Worm (Caenorhabditis elegans) whole organism, early embryonic: Measurements from ENCODE around the gene T23F2.2.

Experiments
- flt-1 ChIP-seq: fragments of 200-800 bp; sonication (Bioruptor generic); IDR thresholded peaks from 2 replicates; pipeline ENCODE4 v1.3.6; 2022; ENCODE audit warnings: missing genetic modification characterization, missing compliant biosample characterization
- tbx-37 ChIP-seq: fragments of 200-800 bp; sonication (Bioruptor generic); conservative IDR thresholded peaks from 2 replicates; pipeline ENCODE4 v1.3.6; 2022; ENCODE audit warnings: missing genetic modification reagents, missing genetic modification characterization, missing compliant biosample characterization

DNA sequence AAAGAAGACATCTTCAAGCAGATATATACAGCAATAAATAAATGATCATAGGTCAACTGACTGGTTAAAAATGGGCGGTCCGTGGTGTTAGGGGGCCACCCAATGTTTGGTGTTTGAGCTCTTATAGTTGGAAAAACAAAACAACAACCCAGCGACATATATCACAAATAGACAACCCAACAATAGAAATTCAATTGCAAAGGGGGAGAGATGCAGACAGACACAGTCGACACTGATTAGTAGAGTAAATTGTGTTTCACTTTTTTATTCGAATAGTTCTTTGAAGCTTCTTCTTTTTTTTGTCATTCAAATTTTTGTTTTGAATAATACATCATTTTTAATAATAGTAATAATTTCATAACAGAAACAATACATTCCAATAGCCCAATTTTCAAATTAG lies 10.4 kb upstream of the T23F2.2 start:
- TF ChIP-seq tbx-37 (GFP tag; lab: Robert Waterston, UW) (no peak), flt-1 (GFP tag; lab: Robert Waterston, UW) (no peak)
